Fruit fly (Drosophila melanogaster) whole organism, embryonic: ENCODE results near the gene CG32196.

ENCODE experiments used
- CG10147 ChIP-seq: fragments of 200-800 bp; sonication (Bioruptor generic); optimal IDR thresholded peaks from 2 replicates; lab custom pipeline; 2019; ENCODE audit warnings: missing biosample characterization, mild to moderate bottlenecking, missing genetic modification characterization, moderate library complexity
- CG10431 ChIP-seq: fragments of 200-800 bp; sonication (Bioruptor generic); optimal IDR thresholded peaks from 3 replicates; lab custom pipeline; 2018; ENCODE audit warnings: missing biosample characterization, mild to moderate bottlenecking, missing genetic modification characterization
- CG12744 ChIP-seq: fragments of 200-800 bp; sonication (Bioruptor generic); optimal IDR thresholded peaks from 2 replicates; lab custom pipeline; 2016; ENCODE audit warnings: missing biosample characterization, missing genetic modification characterization
- CG12942 ChIP-seq: fragments of 200-800 bp; sonication (Bioruptor generic); optimal IDR thresholded peaks from 3 replicates; lab custom pipeline; 2016; ENCODE audit warnings: missing biosample characterization, missing genetic modification characterization
- CG14014 ChIP-seq: fragments of 200-800 bp; sonication (Bioruptor generic); IDR thresholded peaks from 2 replicates; pipeline ENCODE4 v1.3.6; 2022; ENCODE audit warnings: missing biosample characterization, missing genetic modification characterization
- CG14860 ChIP-seq: fragments of 200-800 bp; sonication (Bioruptor generic); IDR thresholded peaks from 3 replicates; pipeline ENCODE4 v1.3.6; 2022; ENCODE audit warnings: missing biosample characterization, missing genetic modification characterization; ENCODE audit not compliant: partially characterized antibody
- CG15601 ChIP-seq: fragments of 200-800 bp; sonication (Bioruptor generic); optimal IDR thresholded peaks from 3 replicates; lab custom pipeline; 2019; ENCODE audit warnings: missing biosample characterization, mild to moderate bottlenecking, missing genetic modification characterization, moderate library complexity
- CG17385 ChIP-seq: fragments of 200-800 bp; sonication (Bioruptor generic); optimal IDR thresholded peaks from 3 replicates; lab custom pipeline; 2018; ENCODE audit warnings: missing biosample characterization, mild to moderate bottlenecking, missing genetic modification characterization
- CG2202 ChIP-seq: fragments of 200-800 bp; sonication (Bioruptor generic); optimal IDR thresholded peaks from 2 replicates; lab custom pipeline; 2018; ENCODE audit warnings: missing biosample characterization, mild to moderate bottlenecking, missing genetic modification characterization
- CG30020 ChIP-seq: fragments of 200-800 bp; optimal IDR thresholded peaks from 2 replicates; lab custom pipeline; 2019; ENCODE audit warnings: missing biosample characterization, mild to moderate bottlenecking, missing genetic modification characterization, moderate library complexity
- CG31388 ChIP-seq: fragments of 200-800 bp; sonication (Bioruptor generic); optimal IDR thresholded peaks from 2 replicates; lab custom pipeline; 2016; ENCODE audit warnings: missing biosample characterization, missing genetic modification characterization
- CG31441 ChIP-seq: fragments of 200-800 bp; sonication (Bioruptor generic); IDR thresholded peaks from 2 replicates; pipeline ENCODE4 v1.3.6; 2022; ENCODE audit warnings: missing biosample characterization, missing genetic modification characterization
- CG3847 ChIP-seq: fragments of 200-800 bp; sonication (Bioruptor generic); IDR thresholded peaks from 2 replicates; pipeline ENCODE4 v1.3.6; 2022; ENCODE audit warnings: missing biosample characterization, missing genetic modification characterization
- CG4617 ChIP-seq: fragments of 200-800 bp; sonication (Bioruptor generic); optimal IDR thresholded peaks from 3 replicates; lab custom pipeline; 2016; ENCODE audit warnings: missing biosample characterization, missing genetic modification characterization, borderline replicate concordance
- CG4730 ChIP-seq: fragments of 200-800 bp; sonication (Bioruptor generic); IDR thresholded peaks from 2 replicates; pipeline ENCODE4 v1.3.6; 2022; ENCODE audit warnings: missing biosample characterization, missing genetic modification characterization
- CG5953 ChIP-seq: fragments of 200-800 bp; sonication (Bioruptor generic); IDR thresholded peaks from 2 replicates; pipeline ENCODE4 v1.3.6; 2022; ENCODE audit warnings: missing biosample characterization, missing genetic modification characterization
- CG6272 ChIP-seq: fragments of 200-800 bp; sonication (Bioruptor generic); IDR thresholded peaks from 2 replicates; pipeline ENCODE4 v1.3.6; 2022; ENCODE audit warnings: missing biosample characterization, missing genetic modification characterization
- CG6765 ChIP-seq: fragments of 200-800 bp; sonication (Bioruptor generic); optimal IDR thresholded peaks from 3 replicates; lab custom pipeline; 2017; ENCODE audit warnings: missing biosample characterization, mild to moderate bottlenecking, missing genetic modification characterization
- CG7357 ChIP-seq: fragments of 200-800 bp; sonication (Bioruptor generic); IDR thresholded peaks from 3 replicates; pipeline ENCODE4 v1.3.6; 2022; ENCODE audit warnings: missing biosample characterization, missing genetic modification characterization
- CG8478 ChIP-seq: fragments of >200 bp; optimal IDR thresholded peaks from 2 replicates; lab custom pipeline; 2018
- D ChIP-seq, 2 experiments: fragments of 200-800 bp in 1 of 2; fragments of >200 bp in 1 of 2; sonication (Bioruptor generic) in 1 of 2; optimal IDR thresholded peaks; 2 replicates in 1 of 2; 3 replicates in 1 of 2; lab custom pipeline; 2017; ENCODE audit warnings: mild to moderate bottlenecking in 1 of 2, missing biosample characterization in 1 of 2, missing genetic modification characterization in 1 of 2, missing genetic modification reagents in 1 of 2
- Drgx ChIP-seq: fragments of 200-800 bp; sonication (Bioruptor generic); IDR thresholded peaks from 2 replicates; pipeline ENCODE4 v1.3.6; 2022; ENCODE audit warnings: missing biosample characterization, missing genetic modification characterization
- Ets65A ChIP-seq: fragments of 200-800 bp; sonication (Bioruptor generic); peaks from one replicate; lab custom pipeline; 2016; ENCODE audit warnings: missing biosample characterization, missing genetic modification characterization
- Jarid2 ChIP-seq: fragments of 200-800 bp; sonication (Bioruptor generic); optimal IDR thresholded peaks from 3 replicates; lab custom pipeline; 2017; ENCODE audit warnings: mild to moderate bottlenecking, missing biosample characterization, missing genetic modification reagents, missing genetic modification characterization
- Kr ChIP-seq: fragments of 200-800 bp; sonication (Bioruptor generic); optimal IDR thresholded peaks from 2 replicates; lab custom pipeline; 2017; ENCODE audit warnings: missing biosample characterization, mild to moderate bottlenecking, missing genetic modification characterization
- Myb ChIP-seq: fragments of 200-800 bp; sonication (Bioruptor generic); optimal IDR thresholded peaks from 2 replicates; lab custom pipeline; 2016; ENCODE audit warnings: missing biosample characterization, missing genetic modification characterization
- NK7.1 ChIP-seq: fragments of 200-800 bp; sonication (Bioruptor generic); optimal IDR thresholded peaks from 3 replicates; lab custom pipeline; 2016; ENCODE audit warnings: missing biosample characterization, missing genetic modification characterization
- Oaz ChIP-seq: fragments of 200-800 bp; sonication (Bioruptor generic); IDR thresholded peaks from 2 replicates; pipeline ENCODE4 v1.3.6; 2022; ENCODE audit warnings: missing biosample characterization, missing genetic modification characterization
- PHDP ChIP-seq: fragments of 200-800 bp; sonication (Bioruptor generic); optimal IDR thresholded peaks from 3 replicates; lab custom pipeline; 2018; ENCODE audit warnings: missing biosample characterization, mild to moderate bottlenecking, missing genetic modification characterization, moderate library complexity
- Scr ChIP-seq: fragments of 200-800 bp; sonication (Bioruptor generic); IDR thresholded peaks from 2 replicates; pipeline ENCODE4 v1.3.6; 2022; ENCODE audit warnings: missing biosample characterization, missing genetic modification characterization; ENCODE audit not compliant: partially characterized antibody
- Sox102F ChIP-seq: fragments of 200-800 bp; sonication (Bioruptor generic); optimal IDR thresholded peaks from 2 replicates; lab custom pipeline; 2018; ENCODE audit warnings: missing biosample characterization, mild to moderate bottlenecking, missing genetic modification characterization, moderate library complexity
- YL-1 ChIP-seq: fragments of 200-800 bp; sonication (Bioruptor generic); optimal IDR thresholded peaks from 3 replicates; lab custom pipeline; 2017; ENCODE audit warnings: missing biosample characterization, mild to moderate bottlenecking, missing genetic modification characterization
- abd-A ChIP-seq: fragments of 200-800 bp; sonication (Bioruptor generic); optimal IDR thresholded peaks from 3 replicates; lab custom pipeline; 2019; ENCODE audit warnings: missing biosample characterization, mild to moderate bottlenecking, missing genetic modification characterization, moderate library complexity
- ap ChIP-seq: fragments of 200-800 bp; sonication (Bioruptor generic); IDR thresholded peaks from 2 replicates; pipeline ENCODE4 v1.3.6; 2022; ENCODE audit warnings: missing biosample characterization, missing genetic modification characterization
- ash1 ChIP-seq: fragments of 200-800 bp; sonication (Bioruptor generic); optimal IDR thresholded peaks from 2 replicates; lab custom pipeline; 2018; ENCODE audit warnings: missing biosample characterization, mild to moderate bottlenecking, missing genetic modification characterization
- bbx ChIP-seq: fragments of 200-800 bp; sonication (Bioruptor generic); IDR thresholded peaks from 2 replicates; pipeline ENCODE4 v1.3.6; 2022; ENCODE audit warnings: missing biosample characterization, missing genetic modification characterization; ENCODE audit not compliant: partially characterized antibody
- bowl ChIP-seq: fragments of 200-800 bp; sonication (Bioruptor generic); IDR thresholded peaks from 2 replicates; pipeline ENCODE4 v1.3.6; 2022; ENCODE audit warnings: missing biosample characterization, missing genetic modification characterization
- corto ChIP-seq: fragments of 200-800 bp; sonication (Bioruptor generic); optimal IDR thresholded peaks from 2 replicates; lab custom pipeline; 2016; ENCODE audit warnings: missing biosample characterization, mild to moderate bottlenecking, missing genetic modification characterization, moderate library complexity
- crp ChIP-seq, 2 experiments: fragments of 200-800 bp; sonication (Bioruptor generic); optimal IDR thresholded peaks; 2 replicates in 1 of 2; 3 replicates in 1 of 2; lab custom pipeline; 2017; ENCODE audit warnings: missing biosample characterization in 2 of 2, missing genetic modification characterization in 2 of 2, mild to moderate bottlenecking in 1 of 2, moderate library complexity in 1 of 2
- dan ChIP-seq: fragments of 200-800 bp; sonication (Bioruptor generic); IDR thresholded peaks from 2 replicates; pipeline ENCODE4 v1.3.6; 2022; ENCODE audit warnings: missing biosample characterization, missing genetic modification characterization
- fd3F ChIP-seq: fragments of 200-800 bp; sonication (Bioruptor generic); optimal IDR thresholded peaks from 2 replicates; lab custom pipeline; 2018; ENCODE audit warnings: missing biosample characterization, mild to moderate bottlenecking, missing genetic modification characterization, moderate library complexity
- hbn ChIP-seq: fragments of 200-800 bp; sonication (Bioruptor generic); IDR thresholded peaks from 2 replicates; pipeline ENCODE4 v1.3.6; 2022; ENCODE audit warnings: missing biosample characterization, missing genetic modification characterization; ENCODE audit not compliant: partially characterized antibody
- hth ChIP-seq: fragments of >200 bp; optimal IDR thresholded peaks from 2 replicates; lab custom pipeline; 2017; ENCODE audit warnings: inconsistent platforms
- kni ChIP-seq: fragments of 200-800 bp; sonication (Bioruptor generic); optimal IDR thresholded peaks from 3 replicates; lab custom pipeline; 2017; ENCODE audit warnings: mild to moderate bottlenecking, missing biosample characterization, missing genetic modification reagents, missing genetic modification characterization
- mirr ChIP-seq: fragments of 200-800 bp; sonication (Bioruptor generic); optimal IDR thresholded peaks from 3 replicates; lab custom pipeline; 2018; ENCODE audit warnings: missing biosample characterization, mild to moderate bottlenecking, missing genetic modification characterization
- p53 ChIP-seq: fragments of 200-800 bp; sonication (Bioruptor generic); optimal IDR thresholded peaks from 2 replicates; lab custom pipeline; 2016; ENCODE audit warnings: missing biosample characterization, missing genetic modification characterization
- pb ChIP-seq: fragments of 200-800 bp; sonication (Bioruptor generic); optimal IDR thresholded peaks from 3 replicates; lab custom pipeline; 2016; ENCODE audit warnings: missing biosample characterization, missing genetic modification characterization
- pfk ChIP-seq: fragments of 200-800 bp; sonication (Bioruptor generic); optimal IDR thresholded peaks from 2 replicates; lab custom pipeline; 2018; ENCODE audit warnings: missing biosample characterization, mild to moderate bottlenecking, missing genetic modification characterization, moderate library complexity
- sens ChIP-seq: fragments of 200-800 bp; sonication (Bioruptor generic); peaks from one replicate; lab custom pipeline; 2016; ENCODE audit warnings: missing biosample characterization, missing genetic modification characterization
- sens-2 ChIP-seq: fragments of 200-800 bp; sonication (Bioruptor generic); IDR thresholded peaks from 2 replicates; pipeline ENCODE4 v1.3.6; 2022; ENCODE audit warnings: missing biosample characterization, missing genetic modification characterization
- vvl ChIP-seq: fragments of 200-800 bp; sonication (Bioruptor generic); IDR thresholded peaks from 2 replicates; pipeline ENCODE4 v1.3.6; 2022; ENCODE audit warnings: missing biosample characterization, missing genetic modification characterization

Gene CG32196

DNA sequence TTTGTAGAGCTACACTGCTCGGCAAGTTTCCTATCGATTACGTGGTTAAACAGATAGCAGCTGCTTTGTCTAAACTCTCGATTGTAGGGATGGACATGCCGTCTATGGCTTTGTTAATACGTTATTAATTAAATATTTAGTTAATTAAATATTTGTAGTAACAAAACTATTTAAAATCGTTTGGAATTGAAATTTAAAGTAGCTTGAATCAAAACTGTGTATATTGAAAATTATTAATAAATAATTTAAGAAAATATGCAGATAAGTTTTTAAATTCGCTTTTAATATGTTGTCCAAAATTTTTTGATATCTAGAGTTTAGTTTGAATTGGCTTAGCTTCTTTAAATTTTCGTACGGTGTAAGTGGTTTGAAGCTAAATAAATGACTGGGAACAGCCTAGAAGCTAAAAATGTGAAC, at the start of gene CG32196 (continued):
- TF ChIP-seq Oaz (GFP tag; lab: Robert Waterston, UW) (peak; percentile 75), Kr (GFP tag; lab: Kevin White, UChicago) (no peak), bbx (no peak), YL-1 (peak; percentile 64), pb (GFP tag; lab: Kevin White, UChicago) (no peak), pfk (GFP tag; lab: Kevin White, UChicago) (no peak), CG3847 (GFP tag; lab: Robert Waterston, UW) (peak; percentile 83), hbn (GFP tag; lab: Robert Waterston, UW) (no peak), CG2202 (tag; lab: Kevin White, UChicago) (peak; percentile 60), CG31441 (GFP tag; lab: Robert Waterston, UW) (peak; percentile 90), NK7.1 (GFP tag; lab: Kevin White, UChicago) (no peak), CG12942 (peak; percentile 61), sens-2 (GFP tag; lab: Robert Waterston, UW) (peak; percentile 23; the same call in 1 of the 2 replicates), vvl (GFP tag; lab: Robert Waterston, UW) (no peak), Drgx (no peak), CG31388 (GFP tag; lab: Kevin White, UChicago) (peak; percentile 12), CG6272 (GFP tag; lab: Robert Waterston, UW) (peak; percentile 71), Sox102F (GFP tag; lab: Kevin White, UChicago) (peak; percentile 94), CG17385 (GFP tag; lab: Kevin White, UChicago) (peak; percentile 79), CG8478 (lab: Kevin White, UChicago) (no peak), CG10147 (peak; percentile 86), Ets65A (GFP tag; lab: Kevin White, UChicago) (peak; percentile 92), crp (GFP tag; optimal IDR thresholded peaks at IDR 0.05; lab: Kevin White, UChicago) (no peak), Scr (0 out of 2 replicates have a peak, but pooled peaks have one; percentile 39), CG7357 (GFP tag; lab: Robert Waterston, UW) (no peak; the same call in 1 of the 3 replicates), CG10431 (GFP tag; lab: Kevin White, UChicago) (peak; percentile 29), CG30020 (no peak), corto (no peak), CG4730 (GFP tag; lab: Robert Waterston, UW) (peak; percentile 74), abd-A (tag; lab: Kevin White, UChicago) (no peak), sens (GFP tag; lab: Kevin White, UChicago) (peak; percentile 85), p53 (GFP tag; lab: Kevin White, UChicago) (no peak), CG14014 (GFP tag; lab: Robert Waterston, UW) (peak; percentile 83), kni (GFP tag; lab: Kevin White, UChicago) (peak; percentile 41), fd3F (GFP tag; lab: Kevin White, UChicago) (peak; percentile 85), Myb (GFP tag; lab: Kevin White, UChicago) (peak; percentile 6), CG4617 (GFP tag; lab: Kevin White, UChicago) (peak; percentile 25), bowl (GFP tag; lab: Robert Waterston, UW) (peak; percentile 42; the same call in 1 of the 2 replicates), Jarid2 (peak; percentile 65), PHDP (peak; percentile 94), D (optimal IDR thresholded peaks at IDR 0.05; lab: Kevin White, UChicago) (no peak), D (GFP tag; optimal IDR thresholded peaks at IDR 0.05; lab: Kevin White, UChicago) (peak; percentile 78), CG6765 (peak; percentile 74), dan (GFP tag; lab: Robert Waterston, UW) (no peak), CG14860 (no peak), CG15601 (tag; lab: Kevin White, UChicago) (peak; percentile 81), CG5953 (GFP tag; lab: Robert Waterston, UW) (peak; percentile 62), CG12744 (no peak), ap (GFP tag; lab: Robert Waterston, UW) (peak; percentile 66; the same call in 1 of the 2 replicates), mirr (GFP tag; lab: Kevin White, UChicago) (peak; percentile 48), hth (lab: Kevin White, UChicago) (no peak), ash1 (GFP tag; lab: Kevin White, UChicago) (no peak)
